Worm (Caenorhabditis elegans) whole organism, midembryonic: ENCODE results near the gene sri-31.
A peak's percentile ranks its signal among the peaks of the same experiment; 100 is the strongest.

ENCODE experiments used
- T22C8.4 ChIP-seq: fragments of 200-800 bp; sonication (Bioruptor generic); IDR thresholded peaks from 2 replicates; pipeline ENCODE4 v1.3.6; 2022; ENCODE audit warnings: missing genetic modification characterization, missing compliant biosample characterization
- cog-1 ChIP-seq: sonication (generic microtip); optimal IDR thresholded peaks from 2 replicates; lab custom pipeline; 2016; ENCODE audit warnings: missing genetic modification characterization, missing compliant biosample characterization
- flt-1 ChIP-seq: fragments of 200-800 bp; sonication (Bioruptor generic); IDR thresholded peaks from 2 replicates; pipeline ENCODE4 v1.3.6; 2022; ENCODE audit warnings: missing genetic modification characterization, missing compliant biosample characterization
- klf-2 ChIP-seq: fragments of 200-800 bp; sonication (Bioruptor generic); conservative IDR thresholded peaks from 2 replicates; pipeline ENCODE4 v1.3.6; 2022; ENCODE audit warnings: missing genetic modification reagents, missing genetic modification characterization, missing compliant biosample characterization
- med-1 ChIP-seq: sonication (generic microtip); optimal IDR thresholded peaks from 2 replicates; lab custom pipeline; 2017; ENCODE audit warnings: missing genetic modification characterization, mild to moderate bottlenecking, missing compliant biosample characterization, antibody characterized with exemption, missing genetic modification reagents; ENCODE audit not compliant: insufficient read depth
- ref-1 ChIP-seq: fragments of 200-800 bp; sonication (Bioruptor generic); conservative IDR thresholded peaks from 2 replicates; pipeline ENCODE4 v1.3.6; 2022; ENCODE audit warnings: missing genetic modification reagents, missing genetic modification characterization, missing compliant biosample characterization
- tab-1 ChIP-seq: fragments of 200-800 bp; sonication (Bioruptor generic); IDR thresholded peaks from 2 replicates; pipeline ENCODE4 v1.3.6; 2022; ENCODE audit warnings: missing genetic modification characterization, missing compliant biosample characterization
- ztf-23 ChIP-seq: fragments of 200-800 bp; sonication (Bioruptor generic); IDR thresholded peaks from 2 replicates; pipeline ENCODE4 v1.3.6; 2022; ENCODE audit warnings: missing genetic modification reagents, missing genetic modification characterization, missing compliant biosample characterization
- ztf-29 ChIP-seq: fragments of 200-800 bp; sonication (Bioruptor generic); IDR thresholded peaks from 2 replicates; pipeline ENCODE4 v1.3.6; 2022; ENCODE audit warnings: missing genetic modification reagents, missing genetic modification characterization, missing compliant biosample characterization

The sri-31 gene

ce11 chrII:3050703-3051102, at the start of gene sri-31:
TSS of gene sri-31 (plus strand) at chrII:3051003.
- TF ChIP-seq med-1 (GFP tag; lab: Kevin White, UChicago) (no peak), flt-1 (GFP tag; lab: Robert Waterston, UW) (no peak), tab-1 (GFP tag; lab: Robert Waterston, UW) (no peak), T22C8.4 (no peak), klf-2 (no peak), ref-1 (GFP tag; lab: Robert Waterston, UW) (no peak), ztf-23 (GFP tag; lab: Robert Waterston, UW) (no peak), ztf-29 (GFP tag; lab: Robert Waterston, UW) (no peak), cog-1 (tag; lab: Kevin White, UChicago) (no peak)

ce11 chrII:3002211-3002610, 48.6 kb upstream of the sri-31 start, which contains the start of gene lido-10:
TSS of gene lido-10 (plus strand) at chrII:3002511.
- TF ChIP-seq cog-1 (tag; lab: Kevin White, UChicago) (no peak), med-1 (GFP tag; lab: Kevin White, UChicago) (no peak), klf-2 (no peak), T22C8.4 (no peak), ref-1 (GFP tag; lab: Robert Waterston, UW) (no peak), ztf-23 (GFP tag; lab: Robert Waterston, UW) (no peak), flt-1 (GFP tag; lab: Robert Waterston, UW) (no peak), ztf-29 (GFP tag; lab: Robert Waterston, UW) (no peak), tab-1 (GFP tag; lab: Robert Waterston, UW) (no peak)

ce11 chrII:3003667-3004066, 47.1 kb upstream of the sri-31 start, which contains the start of gene lido-11:
TSS of gene lido-11 (plus strand) at chrII:3003967.
- TF ChIP-seq ref-1 (GFP tag; lab: Robert Waterston, UW): no peak
- TF ChIP-seq cog-1 (tag; lab: Kevin White, UChicago): no peak
- no peak for TF ChIP-seq ztf-23 (GFP tag; lab: Robert Waterston, UW)
- no peak for TF ChIP-seq klf-2
- no peak for TF ChIP-seq T22C8.4
- no peak for TF ChIP-seq tab-1 (GFP tag; lab: Robert Waterston, UW)

- TF ChIP-seq med-1 (GFP tag; lab: Kevin White, UChicago) (no peak), cog-1 (tag; lab: Kevin White, UChicago) (no peak), flt-1 (GFP tag; lab: Robert Waterston, UW) (no peak), klf-2 (no peak), tab-1 (GFP tag; lab: Robert Waterston, UW) (no peak), T22C8.4 (peak; percentile 57; the same call in 1 of the 2 replicates)
These were observed 45.3 kb upstream of the sri-31 start, which contains the start of gene lido-12 for ce11 chrII:3005499-3005898. TSS of gene lido-12 (plus strand) at chrII:3005799.

- TF ChIP-seq flt-1 (GFP tag; lab: Robert Waterston, UW) (no peak), klf-2 (no peak), ref-1 (GFP tag; lab: Robert Waterston, UW) (no peak), ztf-23 (GFP tag; lab: Robert Waterston, UW) (no peak), tab-1 (GFP tag; lab: Robert Waterston, UW) (no peak), cog-1 (tag; lab: Kevin White, UChicago) (no peak)
These were observed 42.4 kb upstream of the sri-31 start, which contains the start of gene sdz-5 for ce11 chrII:3008400-3008799. TSS of gene sdz-5 (plus strand) at chrII:3008700.

- no peak for TF ChIP-seq klf-2
- no peak for TF ChIP-seq ztf-29 (GFP tag; lab: Robert Waterston, UW)
- no peak for TF ChIP-seq ref-1 (GFP tag; lab: Robert Waterston, UW)
- no peak for TF ChIP-seq ztf-23 (GFP tag; lab: Robert Waterston, UW)
- no peak for TF ChIP-seq tab-1 (GFP tag; lab: Robert Waterston, UW)
- TF ChIP-seq flt-1 (GFP tag; lab: Robert Waterston, UW): no peak
These were observed 38.7 kb upstream of the sri-31 start, which contains the start of gene C41H7.9 for ce11 chrII:3012133-3012532. TSS of gene C41H7.9 (minus strand) at chrII:3012233.

- no peak for TF ChIP-seq cog-1 (tag; lab: Kevin White, UChicago)
- 0 out of 2 replicates have a peak, but pooled peaks have one; percentile 2 for TF ChIP-seq flt-1 (GFP tag; lab: Robert Waterston, UW)
These were observed 36.5 kb upstream of the sri-31 start, which contains the start of gene C41H7.2 for ce11 chrII:3014196-3014849. TSS of gene C41H7.2 (plus strand) at chrII:3014817.

ce11 chrII:3019807-3020206, 31.0 kb upstream of the sri-31 start, which contains the start of gene clec-3:
TSS of gene clec-3 (minus strand) at chrII:3019907.
- no peak for TF ChIP-seq cog-1 (tag; lab: Kevin White, UChicago)
- no peak for TF ChIP-seq ref-1 (GFP tag; lab: Robert Waterston, UW)
- no peak for TF ChIP-seq flt-1 (GFP tag; lab: Robert Waterston, UW)
- no peak for TF ChIP-seq T22C8.4
- no peak for TF ChIP-seq klf-2
- no peak for TF ChIP-seq ztf-29 (GFP tag; lab: Robert Waterston, UW)
- no peak for TF ChIP-seq tab-1 (GFP tag; lab: Robert Waterston, UW)

- TF ChIP-seq klf-2: no peak
- no peak for TF ChIP-seq flt-1 (GFP tag; lab: Robert Waterston, UW)
- no peak for TF ChIP-seq ztf-23 (GFP tag; lab: Robert Waterston, UW)
- no peak for TF ChIP-seq cog-1 (tag; lab: Kevin White, UChicago)
- no peak for TF ChIP-seq ref-1 (GFP tag; lab: Robert Waterston, UW)
- TF ChIP-seq T22C8.4: no peak
- TF ChIP-seq ztf-29 (GFP tag; lab: Robert Waterston, UW): no peak
- TF ChIP-seq med-1 (GFP tag; lab: Kevin White, UChicago): no peak
- no peak for TF ChIP-seq tab-1 (GFP tag; lab: Robert Waterston, UW)
These were observed 29.9 kb upstream of the sri-31 start for ce11 chrII:3020899-3021298.
